Fruit fly (Drosophila melanogaster): ENCODE results near the gene CG31709.

CG31709 gene

dm6 chr2L:9567398-9567856, 12.0 kb downstream of the CG31709 start (continued):
- TF ChIP-seq CG6791 (GFP tag; IDR thresholded peaks at IDR 0.05; ENCODE audit: partially characterized antibody) (no peak), CG8478 (optimal IDR thresholded peaks at IDR 0.05) (no peak), Dref (GFP tag; IDR thresholded peaks at IDR 0.05) (peak; percentile 35; the same call in 1 of the 2 replicates), Dll (GFP tag; IDR thresholded peaks at IDR 0.05; ENCODE audit: partially characterized antibody) (no peak), BEAF-32 (GFP tag; optimal IDR thresholded peaks at IDR 0.05) (peak; percentile 31), Fer1 (GFP tag; optimal IDR thresholded peaks at IDR 0.05) (peak; percentile 100), tx (GFP tag; optimal IDR thresholded peaks at IDR 0.05) (peak; percentile 77), Dek (tag; optimal IDR thresholded peaks at IDR 0.05) (peak; percentile 97), CG4360 (GFP tag; IDR thresholded peaks at IDR 0.05) (peak; percentile 94), bab2 (GFP tag; optimal IDR thresholded peaks at IDR 0.05) (peak; percentile 79), CG1233 (GFP tag; optimal IDR thresholded peaks at IDR 0.05) (peak; percentile 99), CG13287 (GFP tag; IDR thresholded peaks at IDR 0.05; ENCODE audit: partially characterized antibody) (peak; percentile 65), mam (GFP tag; optimal IDR thresholded peaks at IDR 0.05) (peak; percentile 85), CG43689 (GFP tag; IDR thresholded peaks at IDR 0.05) (peak; percentile 96), sc (optimal IDR thresholded peaks at IDR 0.05) (no peak), sc (GFP tag; optimal IDR thresholded peaks at IDR 0.05) (peak; percentile 96), Abd-B (GFP tag; optimal IDR thresholded peaks at IDR 0.05) (peak; percentile 78), Bgb (GFP tag; IDR thresholded peaks at IDR 0.05; ENCODE audit: partially characterized antibody) (peak; percentile 21; the same call in 1 of the 2 replicates), gsb (GFP tag; IDR thresholded peaks at IDR 0.05) (peak; percentile 93), MBD-R2 (GFP tag; IDR thresholded peaks at IDR 0.05) (peak; percentile 84), mld (GFP tag; IDR thresholded peaks at IDR 0.05; ENCODE audit: partially characterized antibody) (no peak), CG13123 (GFP tag; optimal IDR thresholded peaks at IDR 0.05) (peak; percentile 94), ci (GFP tag; IDR thresholded peaks at IDR 0.05) (peak; percentile 100), Awh (GFP tag; IDR thresholded peaks at IDR 0.05) (peak; percentile 98), C15 (GFP tag; IDR thresholded peaks at IDR 0.05) (peak; percentile 95), CG6813 (GFP tag; optimal IDR thresholded peaks at IDR 0.05) (peak; percentile 100), HLHmδ (GFP tag; optimal IDR thresholded peaks at IDR 0.05) (peak; percentile 96), BtbVII (GFP tag; optimal IDR thresholded peaks at IDR 0.05) (peak; percentile 100), HmgZ (tag; optimal IDR thresholded peaks at IDR 0.05) (peak; percentile 98), CG17359 (tag; optimal IDR thresholded peaks at IDR 0.05) (peak; percentile 99), danr (GFP tag; IDR thresholded peaks at IDR 0.05) (peak; percentile 75; the same call in 1 of the 2 replicates), B-H2 (GFP tag; optimal IDR thresholded peaks at IDR 0.05) (peak; percentile 100), CG10321 (GFP tag; IDR thresholded peaks at IDR 0.05) (peak; percentile 86), fru (optimal IDR thresholded peaks at IDR 0.05) (no peak), Hr3 (GFP tag; optimal IDR thresholded peaks at IDR 0.05) (peak; percentile 82), pnt (GFP tag; optimal IDR thresholded peaks at IDR 0.05) (peak; percentile 37), pb (GFP tag; optimal IDR thresholded peaks at IDR 0.05) (peak; percentile 96), CG8281 (tag; optimal IDR thresholded peaks at IDR 0.05) (peak; percentile 91), shn (GFP tag; optimal IDR thresholded peaks at IDR 0.05) (peak; percentile 91), CG9215 (GFP tag; IDR thresholded peaks at IDR 0.05) (peak; percentile 65), slbo (GFP tag; IDR thresholded peaks at IDR 0.05) (peak; percentile 88), gcm (GFP tag; optimal IDR thresholded peaks at IDR 0.05) (peak; percentile 99), bowl (GFP tag; IDR thresholded peaks at IDR 0.05) (peak; percentile 94), CG18764 (GFP tag; optimal IDR thresholded peaks at IDR 0.05) (peak; percentile 96), Aef1 (GFP tag; IDR thresholded peaks at IDR 0.05) (peak; percentile 94), CG15479 (GFP tag; optimal IDR thresholded peaks at IDR 0.05) (peak; percentile 22), CG12071 (GFP tag; optimal IDR thresholded peaks at IDR 0.05) (peak; percentile 100), nom (GFP tag; optimal IDR thresholded peaks at IDR 0.05) (peak; percentile 78), insv (GFP tag; optimal IDR thresholded peaks at IDR 0.05) (peak; percentile 7 to 87), NFAT (GFP tag; IDR thresholded peaks at IDR 0.05) (peak; percentile 98), CG4854 (GFP tag; optimal IDR thresholded peaks at IDR 0.05) (peak; percentile 97)

All from whole organism, embryonic.